Worm (Caenorhabditis elegans) whole organism, mixed stage, embryonic: ENCODE results near the gene hum-2.

Experiments
- M03D4.4 ChIP-seq: sonication (generic microtip); optimal IDR thresholded peaks from 2 replicates; lab custom pipeline; 2017; ENCODE audit warnings: mild to moderate bottlenecking, missing genetic modification characterization, missing compliant biosample characterization
- blmp-1 ChIP-seq: fragments of 150-350 bp; optimal IDR thresholded peaks from 2 replicates; lab custom pipeline; 2014; ENCODE audit warnings: missing biosample characterization, missing genetic modification characterization
- ceh-39 ChIP-seq: fragments of 150-350 bp; optimal IDR thresholded peaks from 2 replicates; lab custom pipeline; 2014; ENCODE audit warnings: missing biosample characterization, missing genetic modification characterization
- ceh-43 ChIP-seq: fragments of 200-800 bp; sonication (Bioruptor generic); optimal IDR thresholded peaks from 2 replicates; lab custom pipeline; 2018; ENCODE audit warnings: mild to moderate bottlenecking, missing genetic modification characterization, moderate library complexity, missing compliant biosample characterization
- ceh-83 ChIP-seq: fragments of 200-800 bp; sonication (Bioruptor generic); optimal IDR thresholded peaks from 2 replicates; lab custom pipeline; 2018; ENCODE audit warnings: mild to moderate bottlenecking, missing genetic modification characterization, missing compliant biosample characterization
- ces-1 ChIP-seq: fragments of 150-350 bp; optimal IDR thresholded peaks from 2 replicates; lab custom pipeline; 2014; ENCODE audit warnings: missing biosample characterization, missing genetic modification reagents, missing genetic modification characterization
- cnd-1 ChIP-seq: fragments of 200-800 bp; sonication (Bioruptor generic); optimal IDR thresholded peaks from 2 replicates; lab custom pipeline; 2018; ENCODE audit warnings: mild to moderate bottlenecking, missing genetic modification characterization, missing compliant biosample characterization
- drap-1 ChIP-seq: fragments of 200-800 bp; sonication (Bioruptor generic); optimal IDR thresholded peaks from 3 replicates; lab custom pipeline; 2018; ENCODE audit warnings: mild to moderate bottlenecking, missing genetic modification characterization, missing compliant biosample characterization
- elt-1 ChIP-seq: sonication (generic microtip); optimal IDR thresholded peaks from 2 replicates; lab custom pipeline; 2017; ENCODE audit warnings: missing genetic modification characterization, mild to moderate bottlenecking, missing compliant biosample characterization, antibody characterized with exemption, moderate library complexity, borderline replicate concordance; ENCODE audit not compliant: insufficient read depth
- elt-3 ChIP-seq: fragments of 150-350 bp; optimal IDR thresholded peaks from 2 replicates; lab custom pipeline; 2014; ENCODE audit warnings: missing biosample characterization, missing genetic modification characterization
- flh-1 ChIP-seq: fragments of 200-800 bp; sonication (Bioruptor generic); optimal IDR thresholded peaks from 2 replicates; lab custom pipeline; 2018; ENCODE audit warnings: mild to moderate bottlenecking, missing genetic modification characterization, moderate library complexity, missing compliant biosample characterization
- ham-2 ChIP-seq: fragments of 200-800 bp; sonication (Bioruptor generic); optimal IDR thresholded peaks from 2 replicates; lab custom pipeline; 2018; ENCODE audit warnings: mild to moderate bottlenecking, missing genetic modification characterization, missing compliant biosample characterization
- hlh-1 ChIP-seq: fragments of 150-350 bp; optimal IDR thresholded peaks from 2 replicates; lab custom pipeline; 2014; ENCODE audit warnings: missing biosample characterization, missing genetic modification reagents, missing genetic modification characterization
- lin-13 ChIP-seq: fragments of 150-350 bp; optimal IDR thresholded peaks from 2 replicates; lab custom pipeline; 2014; ENCODE audit warnings: missing biosample characterization, missing genetic modification characterization
- lin-32 ChIP-seq: fragments of 200-800 bp; sonication (Bioruptor generic); optimal IDR thresholded peaks from 2 replicates; lab custom pipeline; 2018; ENCODE audit warnings: mild to moderate bottlenecking, missing genetic modification characterization, missing compliant biosample characterization
- lsy-2 ChIP-seq: fragments of 150-350 bp; optimal IDR thresholded peaks from 2 replicates; lab custom pipeline; 2014; ENCODE audit warnings: missing biosample characterization, missing genetic modification characterization
- mab-5 ChIP-seq: fragments of 150-350 bp; optimal IDR thresholded peaks from 2 replicates; lab custom pipeline; 2014; ENCODE audit warnings: missing biosample characterization, missing genetic modification characterization
- mep-1 ChIP-seq: fragments of 150-350 bp; optimal IDR thresholded peaks from 2 replicates; lab custom pipeline; 2017; ENCODE audit warnings: missing biosample characterization, missing genetic modification reagents, missing genetic modification characterization, inconsistent platforms
- mls-2 ChIP-seq: sonication (generic microtip); optimal IDR thresholded peaks from 2 replicates; lab custom pipeline; 2016; ENCODE audit warnings: mild to moderate bottlenecking, missing genetic modification characterization, moderate library complexity, missing compliant biosample characterization
- nhr-12 ChIP-seq: fragments of 150-350 bp; optimal IDR thresholded peaks from 2 replicates; lab custom pipeline; 2014; ENCODE audit warnings: missing biosample characterization, missing genetic modification characterization
- nhr-2 ChIP-seq: fragments of 150-350 bp; optimal IDR thresholded peaks from 2 replicates; lab custom pipeline; 2014; ENCODE audit warnings: missing biosample characterization, missing genetic modification characterization
- nhr-237 ChIP-seq: fragments of 150-350 bp; optimal IDR thresholded peaks from 2 replicates; lab custom pipeline; 2014; ENCODE audit warnings: missing biosample characterization, missing genetic modification characterization
- nhr-28 ChIP-seq: fragments of 150-350 bp; optimal IDR thresholded peaks from 2 replicates; lab custom pipeline; 2014; ENCODE audit warnings: missing biosample characterization, missing genetic modification characterization
- nhr-76 ChIP-seq: sonication (generic microtip); optimal IDR thresholded peaks from 2 replicates; lab custom pipeline; 2017; ENCODE audit warnings: missing biosample characterization, missing genetic modification characterization
- pha-4 ChIP-seq: fragments of 150-350 bp; optimal IDR thresholded peaks from 2 replicates; lab custom pipeline; 2018; ENCODE audit warnings: missing biosample characterization, missing genetic modification reagents, missing genetic modification characterization
- sem-2 ChIP-seq: fragments of 200-800 bp; sonication (Bioruptor generic); optimal IDR thresholded peaks from 2 replicates; lab custom pipeline; 2018; ENCODE audit warnings: mild to moderate bottlenecking, missing genetic modification characterization, missing compliant biosample characterization
- snpc-4 ChIP-seq: fragments of 150-350 bp; optimal IDR thresholded peaks from 2 replicates; lab custom pipeline; 2014; ENCODE audit warnings: missing biosample characterization, missing genetic modification characterization
- tbx-8 ChIP-seq: fragments of 200-800 bp; sonication (Bioruptor generic); optimal IDR thresholded peaks from 2 replicates; lab custom pipeline; 2018; ENCODE audit warnings: mild to moderate bottlenecking, missing genetic modification characterization, moderate library complexity, missing compliant biosample characterization
- unc-120 ChIP-seq: sonication (generic microtip); optimal IDR thresholded peaks from 2 replicates; lab custom pipeline; 2017; ENCODE audit warnings: missing genetic modification characterization, missing compliant biosample characterization; ENCODE audit not compliant: poor library complexity, severe bottlenecking
- unc-39 ChIP-seq: fragments of 150-350 bp; optimal IDR thresholded peaks from 2 replicates; lab custom pipeline; 2014; ENCODE audit warnings: missing biosample characterization, missing genetic modification characterization
- unc-62 ChIP-seq: fragments of 150-350 bp; optimal IDR thresholded peaks from 2 replicates; lab custom pipeline; 2014; ENCODE audit warnings: missing biosample characterization, missing genetic modification reagents, missing genetic modification characterization
- zip-8 ChIP-seq: fragments of 150-350 bp; optimal IDR thresholded peaks from 2 replicates; lab custom pipeline; 2014; ENCODE audit warnings: missing biosample characterization, missing genetic modification characterization
- ztf-11 ChIP-seq: fragments of 150-350 bp; optimal IDR thresholded peaks from 2 replicates; lab custom pipeline; 2014; ENCODE audit warnings: missing biosample characterization, missing genetic modification characterization

The hum-2 gene

ce11 chrV:9386143-9386542, at the start of gene hum-2:
Gene hum-2 (plus strand): TSS chrV:9386175.
- TF ChIP-seq mls-2 (no peak), lsy-2 (no peak), nhr-237 (no peak), ham-2 (GFP tag; lab: Kevin White, UChicago) (no peak), unc-120 (no peak), tbx-8 (GFP tag; lab: Kevin White, UChicago) (no peak), M03D4.4 (tag; lab: Kevin White, UChicago) (no peak), zip-8 (tag; lab: Kevin White, UChicago) (no peak)

DNA sequence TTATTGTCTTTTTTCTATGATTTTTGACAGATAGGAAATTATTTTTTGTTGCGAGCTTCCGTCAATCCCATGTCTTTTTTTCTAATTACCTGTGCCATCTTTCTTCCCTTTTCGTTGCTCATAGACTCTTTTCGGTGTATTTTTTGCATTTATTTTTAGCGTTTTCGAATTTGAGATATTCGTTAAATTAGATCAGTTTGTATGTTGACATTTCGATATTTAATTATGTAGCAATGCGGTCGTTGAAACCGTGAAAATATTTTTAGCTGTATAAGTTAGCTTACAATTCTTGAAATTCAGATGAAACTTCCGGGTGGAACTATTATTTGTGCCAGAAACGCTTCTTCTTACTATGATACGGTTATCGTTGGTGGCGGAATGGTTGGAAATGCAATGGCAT, 49.5 kb upstream of the hum-2 start, which contains the start of gene coq-6:
TSS of gene coq-6 (plus strand) at position 301 of the 400 bp plus-strand sequence.
- TF ChIP-seq snpc-4 (tag; lab: Kevin White, UChicago) (no peak), M03D4.4 (tag; lab: Kevin White, UChicago) (no peak), elt-3 (tag; lab: Kevin White, UChicago) (no peak), zip-8 (tag; lab: Kevin White, UChicago) (no peak), mls-2 (no peak), lsy-2 (no peak), nhr-28 (tag; lab: Kevin White, UChicago) (no peak), ceh-39 (tag; lab: Kevin White, UChicago) (no peak), nhr-237 (no peak), hlh-1 (tag; lab: Kevin White, UChicago) (no peak), ceh-83 (GFP tag; lab: Kevin White, UChicago) (no peak), nhr-76 (no peak), pha-4 (tag; lab: Kevin White, UChicago) (no peak), ces-1 (GFP tag; lab: Kevin White, UChicago) (no peak), lin-13 (tag; lab: Kevin White, UChicago) (no peak)

DNA sequence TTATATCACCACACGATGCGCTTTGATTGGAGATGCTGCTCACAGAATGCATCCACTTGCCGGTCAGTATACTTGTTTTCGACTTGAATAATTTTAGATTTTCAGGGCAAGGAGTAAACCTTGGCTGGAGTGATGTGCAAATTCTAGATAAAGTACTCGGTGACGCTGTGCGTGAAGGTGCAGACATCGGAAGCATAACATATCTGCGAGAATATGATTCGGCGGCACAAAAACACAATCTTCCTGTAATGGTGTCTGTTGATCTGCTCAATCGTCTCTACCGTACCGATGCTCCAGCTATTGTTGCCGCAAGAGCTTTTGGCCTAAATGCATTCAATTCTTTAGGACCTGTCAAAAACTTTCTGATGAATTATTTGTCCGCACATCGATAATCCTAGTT, 47.5 kb upstream of the hum-2 start:
- TF ChIP-seq mep-1 (no peak), unc-62 (GFP tag; lab: Kevin White, UChicago) (no peak), nhr-2 (tag; lab: Kevin White, UChicago) (no peak), elt-3 (tag; lab: Kevin White, UChicago) (no peak), nhr-12 (tag; lab: Kevin White, UChicago) (no peak), unc-39 (tag; lab: Kevin White, UChicago) (no peak), blmp-1 (tag; lab: Kevin White, UChicago) (no peak), M03D4.4 (tag; lab: Kevin White, UChicago) (no peak), ham-2 (GFP tag; lab: Kevin White, UChicago) (no peak), nhr-76 (no peak)

DNA sequence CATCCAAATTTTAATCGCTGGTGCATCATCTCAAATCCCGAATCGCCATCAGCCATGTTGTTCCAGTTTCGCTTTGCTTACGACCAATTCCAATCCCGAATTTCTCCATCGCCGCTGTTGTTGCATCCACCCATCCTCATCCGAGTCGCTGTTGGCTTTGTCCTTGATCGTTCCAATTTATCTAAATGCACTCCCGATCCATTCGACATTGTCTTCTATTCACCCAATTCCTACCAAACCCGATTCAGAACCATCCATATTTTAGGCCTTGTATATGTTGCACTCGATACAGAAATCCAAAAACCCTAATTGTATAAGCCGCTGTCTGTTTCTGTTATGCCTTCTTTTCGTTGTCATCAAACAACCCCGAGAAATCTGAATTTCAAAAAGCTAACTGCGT, 45.7 kb upstream of the hum-2 start:
- TF ChIP-seq M03D4.4 (tag; lab: Kevin White, UChicago), result no peak
- TF ChIP-seq nhr-2 (tag; lab: Kevin White, UChicago), result no peak
- TF ChIP-seq unc-62 (GFP tag; lab: Kevin White, UChicago), result no peak
- no peak for TF ChIP-seq mep-1
- no peak for TF ChIP-seq mab-5 (tag; lab: Kevin White, UChicago)
- no peak for TF ChIP-seq pha-4 (tag; lab: Kevin White, UChicago)
- no peak for TF ChIP-seq snpc-4 (tag; lab: Kevin White, UChicago)
- TF ChIP-seq cnd-1 (tag; lab: Kevin White, UChicago), result no peak

DNA sequence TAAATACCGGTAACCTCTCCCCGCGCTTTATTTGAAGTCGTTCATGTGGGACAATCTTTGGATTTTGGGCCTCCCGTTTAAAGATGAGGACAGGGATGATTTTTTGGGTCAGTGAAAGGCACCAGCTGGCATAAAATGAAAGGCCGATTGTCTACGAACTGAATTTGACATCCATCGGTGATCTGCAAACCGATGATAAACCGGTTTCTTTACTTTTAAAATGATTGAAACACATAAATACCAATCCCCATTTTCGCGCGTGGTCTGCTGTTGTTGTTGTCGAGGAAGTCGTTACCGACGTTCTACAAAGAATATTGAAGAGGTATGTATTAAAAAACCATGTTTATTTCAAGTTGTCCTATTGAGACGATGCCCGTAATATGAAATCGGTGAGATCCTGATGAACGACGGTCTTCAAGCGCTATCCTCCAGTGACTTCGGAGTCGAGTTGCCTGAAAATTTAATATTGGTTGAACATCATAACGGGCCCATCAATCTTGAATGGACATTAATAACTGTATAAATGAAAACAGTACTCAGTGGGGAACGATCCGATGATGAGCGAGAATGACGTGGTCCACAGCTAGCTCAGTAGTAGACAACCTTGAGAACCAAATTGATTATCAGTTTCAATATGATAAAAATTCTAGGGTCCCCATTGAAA, 42.9 kb upstream of the hum-2 start:
- TF ChIP-seq zip-8 (tag; lab: Kevin White, UChicago), result no peak

ce11 chrV:9343629-9344624, 42.0 kb upstream of the hum-2 start, which contains the start of gene tos-1:
Gene tos-1 (minus strand): TSS chrV:9344203.
- TF ChIP-seq lin-32 (GFP tag; lab: Kevin White, UChicago) (peak; percentile 51), unc-62 (GFP tag; lab: Kevin White, UChicago) (peak; percentile 94), mls-2 (peak; percentile 96), zip-8 (tag; lab: Kevin White, UChicago) (no peak), mep-1 (peak; percentile 99), flh-1 (GFP tag; lab: Kevin White, UChicago) (peak; percentile 27), drap-1 (GFP tag; lab: Kevin White, UChicago) (peak; percentile 93), M03D4.4 (tag; lab: Kevin White, UChicago) (peak; percentile 93), tbx-8 (GFP tag; lab: Kevin White, UChicago) (peak; percentile 45), ceh-39 (tag; lab: Kevin White, UChicago) (peak; percentile 100), nhr-76 (no peak), nhr-237 (peak; percentile 98), ceh-83 (GFP tag; lab: Kevin White, UChicago) (peak; percentile 82), unc-39 (tag; lab: Kevin White, UChicago) (peak; percentile 93), nhr-12 (tag; lab: Kevin White, UChicago) (peak; percentile 93), ham-2 (GFP tag; lab: Kevin White, UChicago) (peak; percentile 96), sem-2 (GFP tag; lab: Kevin White, UChicago) (peak; percentile 69), blmp-1 (tag; lab: Kevin White, UChicago) (no peak), ces-1 (GFP tag; lab: Kevin White, UChicago) (peak; percentile 92), nhr-28 (tag; lab: Kevin White, UChicago) (peak; percentile 81), elt-1 (tag; lab: Kevin White, UChicago) (peak; percentile 52), ztf-11 (tag; lab: Kevin White, UChicago) (peak; percentile 96), mab-5 (tag; lab: Kevin White, UChicago) (peak; percentile 63), lin-13 (tag; lab: Kevin White, UChicago) (peak; percentile 98), ceh-43 (GFP tag; lab: Kevin White, UChicago) (peak; percentile 92)
